Worm (Caenorhabditis elegans): Measurements from ENCODE around the gene C05B5.2.

- no peak for TF ChIP-seq dve-1 (tag; optimal IDR thresholded peaks at IDR 0.05; ENCODE audit: insufficient read depth)
- no peak for TF ChIP-seq F10B5.3 (tag; optimal IDR thresholded peaks at IDR 0.05)
- no peak for TF ChIP-seq mdl-1 (tag; optimal IDR thresholded peaks at IDR 0.05)
- TF ChIP-seq lin-39 (tag; optimal IDR thresholded peaks at IDR 0.05): no peak
- no peak for TF ChIP-seq fkh-10 (GFP tag; optimal IDR thresholded peaks at IDR 0.05)
- TF ChIP-seq hmg-1.1 (GFP tag; IDR thresholded peaks at IDR 0.05): no peak
- no peak for TF ChIP-seq daf-12 (tag; optimal IDR thresholded peaks at IDR 0.05)
- no peak for TF ChIP-seq ztf-11 (tag; optimal IDR thresholded peaks at IDR 0.05)
- no peak for TF ChIP-seq nhr-77 (tag; optimal IDR thresholded peaks at IDR 0.05)
- TF ChIP-seq ama-1 (optimal IDR thresholded peaks at IDR 0.05): no peak
These were observed 25.7 kb upstream of the C05B5.2 start, which contains the start of gene ins-22 for ce11 chrIII:10025989-10026388.
